Worm (Caenorhabditis elegans): ENCODE measurements around the gene mfsd-13.2.

ce11 chrII:7210187-7210586 lies 44.5 kb upstream of the mfsd-13.2 start, which contains the start of gene E04F6.15:
- no peak for TF ChIP-seq ceh-16 (tag; optimal IDR thresholded peaks at IDR 0.05)
- no peak for TF ChIP-seq elt-1 (tag; optimal IDR thresholded peaks at IDR 0.05)
- no peak for TF ChIP-seq R02D3.7 (tag; optimal IDR thresholded peaks at IDR 0.05)
- no peak for TF ChIP-seq aly-2 (tag; optimal IDR thresholded peaks at IDR 0.05)

Measured in whole organism, L3 larva.